Fruit fly (Drosophila melanogaster): Measurements from ENCODE around the gene IntS14.
A peak's percentile ranks its signal among the peaks of the same experiment; 100 is the strongest.

IntS14 gene

DNA sequence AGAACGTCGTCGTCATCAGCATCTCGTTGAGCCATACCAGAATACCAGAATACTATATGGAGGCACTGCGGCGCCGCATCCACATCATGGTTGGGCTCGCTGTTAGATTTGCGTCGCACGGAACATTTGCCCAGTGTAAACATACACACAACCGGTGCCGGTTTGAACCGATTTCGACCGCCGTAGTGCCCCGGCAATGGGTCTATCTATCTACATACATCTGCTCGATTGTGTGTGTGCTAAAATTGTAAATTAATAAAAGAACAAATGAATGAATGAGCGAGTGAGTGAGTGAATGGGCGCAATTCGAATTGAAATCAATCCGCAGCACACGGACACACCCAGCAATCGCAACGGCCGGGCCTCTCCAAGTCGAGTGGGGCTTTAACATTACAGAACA is 38.8 kb upstream of the IntS14 start:
- TF ChIP-seq Rel (GFP tag; optimal IDR thresholded peaks at IDR 0.05) (no peak), Rel (tag; optimal IDR thresholded peaks at IDR 0.05) (peak; percentile 24), CG9705 (GFP tag; optimal IDR thresholded peaks at IDR 0.05) (no peak)

DNA sequence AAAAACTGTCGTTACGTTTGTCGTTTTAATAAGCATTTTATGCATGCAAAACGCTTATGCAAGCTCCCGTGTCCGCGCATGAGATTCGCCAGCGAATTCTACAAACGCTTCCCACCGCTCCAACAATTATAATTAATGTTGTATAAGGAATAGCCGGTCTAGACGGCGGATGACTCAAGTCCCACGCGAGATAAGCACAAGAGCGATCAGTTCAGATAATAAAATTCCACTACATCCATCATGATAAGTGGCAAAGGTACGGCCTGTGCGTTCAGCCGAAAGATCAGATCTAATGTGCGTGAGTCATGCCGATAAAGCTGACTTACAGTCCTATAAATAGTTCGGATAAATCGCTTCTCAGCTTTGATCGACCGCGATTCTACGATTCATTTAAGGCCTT is 37.7 kb upstream of the IntS14 start:
- TF ChIP-seq Vsx2 (GFP tag; optimal IDR thresholded peaks at IDR 0.05; ENCODE audit: partially characterized antibody) (no peak), brk (GFP tag; optimal IDR thresholded peaks at IDR 0.05) (no peak), Hnf4 (GFP tag; optimal IDR thresholded peaks at IDR 0.05) (no peak), CG32264 (GFP tag; optimal IDR thresholded peaks at IDR 0.05) (no peak), GATAd (GFP tag; optimal IDR thresholded peaks at IDR 0.05) (no peak), rgr (GFP tag; optimal IDR thresholded peaks at IDR 0.05) (no peak), fru (GFP tag; optimal IDR thresholded peaks at IDR 0.05) (no peak), ey (GFP tag; optimal IDR thresholded peaks at IDR 0.05) (no peak)

DNA sequence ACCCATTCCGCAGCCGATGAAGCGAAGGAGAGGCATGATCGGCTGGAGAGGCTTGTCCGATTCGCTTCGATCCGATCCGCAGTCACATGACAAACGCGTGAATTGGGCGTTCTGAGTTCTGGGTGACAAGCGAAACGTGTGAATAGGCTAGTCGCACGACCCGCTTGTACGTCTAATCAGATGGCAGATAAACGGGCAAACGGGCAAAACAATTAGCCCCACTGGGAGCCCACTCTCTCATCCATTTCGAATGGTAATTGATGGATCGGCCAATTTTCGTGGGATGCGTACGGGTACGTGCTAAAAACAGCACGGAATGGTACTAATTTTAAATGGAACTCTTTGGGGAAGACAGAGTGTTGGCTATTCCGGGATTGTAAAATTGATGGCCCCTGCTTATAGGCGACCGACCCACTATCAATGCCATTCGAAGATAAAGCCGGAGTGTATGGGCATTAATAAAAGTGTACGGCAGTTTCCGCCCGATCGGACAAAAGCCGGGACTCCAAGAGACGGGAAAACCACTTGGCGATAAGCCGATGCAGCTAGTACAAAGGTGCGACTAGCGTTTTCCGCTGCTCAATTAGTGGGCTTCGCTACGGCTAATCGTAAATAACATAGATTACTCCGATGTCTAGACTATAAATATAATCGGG is 36.7 kb upstream of the IntS14 start:
- TF ChIP-seq HLH106 (tag; optimal IDR thresholded peaks at IDR 0.05): no peak
- TF ChIP-seq CrebA (GFP tag; optimal IDR thresholded peaks at IDR 0.05; ENCODE audit: borderline replicate concordance): no peak
- peak; percentile 18 for TF ChIP-seq Vsx2 (GFP tag; optimal IDR thresholded peaks at IDR 0.05; ENCODE audit: partially characterized antibody)
- TF ChIP-seq Rel (GFP tag; optimal IDR thresholded peaks at IDR 0.05): no peak
- TF ChIP-seq Rel (tag; optimal IDR thresholded peaks at IDR 0.05): peak; percentile 3
- peak; percentile 74 for TF ChIP-seq h (GFP tag; optimal IDR thresholded peaks at IDR 0.05)

DNA sequence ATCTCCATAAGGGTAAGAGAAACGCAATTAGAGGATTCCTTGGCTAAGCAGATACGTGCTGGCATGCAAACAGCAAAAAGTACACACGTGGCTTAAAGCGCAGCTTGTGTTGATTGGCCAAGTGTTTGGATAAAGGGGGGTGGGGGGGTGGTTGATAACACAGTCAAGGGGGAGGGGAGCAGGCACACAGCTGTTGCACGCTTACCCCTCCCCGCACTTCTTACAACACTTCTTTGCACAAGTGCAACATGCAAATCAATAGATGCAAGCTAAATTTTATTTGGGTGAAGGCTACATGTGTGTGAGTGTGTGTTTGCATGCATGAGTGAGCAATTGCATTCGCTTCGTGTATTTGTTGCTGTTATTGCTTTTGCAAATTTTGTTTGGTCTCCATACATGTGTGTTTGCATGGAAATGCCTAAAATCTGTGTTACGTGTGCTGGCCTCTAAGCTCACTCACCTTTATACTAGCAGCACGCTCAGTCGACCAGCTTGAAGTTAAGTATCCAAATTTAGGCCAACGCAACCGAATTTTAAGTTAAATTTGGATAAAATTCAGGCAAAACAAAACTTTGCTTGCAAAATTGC is 35.8 kb upstream of the IntS14 start:
- TF ChIP-seq rgr (GFP tag; optimal IDR thresholded peaks at IDR 0.05) (no peak), dl (GFP tag; optimal IDR thresholded peaks at IDR 0.05; ENCODE audit: insufficient read depth in 1 of 2, partially characterized antibody in 2 of 2) (no peak), Vsx2 (GFP tag; optimal IDR thresholded peaks at IDR 0.05; ENCODE audit: partially characterized antibody) (no peak), Jra (GFP tag; optimal IDR thresholded peaks at IDR 0.05) (no peak), Dif (GFP tag; optimal IDR thresholded peaks at IDR 0.05; ENCODE audit: partially characterized antibody) (no peak), foxo (GFP tag; optimal IDR thresholded peaks at IDR 0.05) (no peak), HLH106 (tag; optimal IDR thresholded peaks at IDR 0.05) (no peak), Rel (GFP tag; optimal IDR thresholded peaks at IDR 0.05) (no peak), Rel (tag; optimal IDR thresholded peaks at IDR 0.05) (no peak), Myc (optimal IDR thresholded peaks at IDR 0.05) (no peak), h (GFP tag; optimal IDR thresholded peaks at IDR 0.05) (no peak), pan (optimal IDR thresholded peaks at IDR 0.05) (no peak), br (GFP tag; optimal IDR thresholded peaks at IDR 0.05) (no peak), OdsH (GFP tag; optimal IDR thresholded peaks at IDR 0.05) (no peak), ey (GFP tag; optimal IDR thresholded peaks at IDR 0.05) (no peak), GATAd (GFP tag; optimal IDR thresholded peaks at IDR 0.05) (no peak), CG32264 (GFP tag; optimal IDR thresholded peaks at IDR 0.05) (no peak)

DNA sequence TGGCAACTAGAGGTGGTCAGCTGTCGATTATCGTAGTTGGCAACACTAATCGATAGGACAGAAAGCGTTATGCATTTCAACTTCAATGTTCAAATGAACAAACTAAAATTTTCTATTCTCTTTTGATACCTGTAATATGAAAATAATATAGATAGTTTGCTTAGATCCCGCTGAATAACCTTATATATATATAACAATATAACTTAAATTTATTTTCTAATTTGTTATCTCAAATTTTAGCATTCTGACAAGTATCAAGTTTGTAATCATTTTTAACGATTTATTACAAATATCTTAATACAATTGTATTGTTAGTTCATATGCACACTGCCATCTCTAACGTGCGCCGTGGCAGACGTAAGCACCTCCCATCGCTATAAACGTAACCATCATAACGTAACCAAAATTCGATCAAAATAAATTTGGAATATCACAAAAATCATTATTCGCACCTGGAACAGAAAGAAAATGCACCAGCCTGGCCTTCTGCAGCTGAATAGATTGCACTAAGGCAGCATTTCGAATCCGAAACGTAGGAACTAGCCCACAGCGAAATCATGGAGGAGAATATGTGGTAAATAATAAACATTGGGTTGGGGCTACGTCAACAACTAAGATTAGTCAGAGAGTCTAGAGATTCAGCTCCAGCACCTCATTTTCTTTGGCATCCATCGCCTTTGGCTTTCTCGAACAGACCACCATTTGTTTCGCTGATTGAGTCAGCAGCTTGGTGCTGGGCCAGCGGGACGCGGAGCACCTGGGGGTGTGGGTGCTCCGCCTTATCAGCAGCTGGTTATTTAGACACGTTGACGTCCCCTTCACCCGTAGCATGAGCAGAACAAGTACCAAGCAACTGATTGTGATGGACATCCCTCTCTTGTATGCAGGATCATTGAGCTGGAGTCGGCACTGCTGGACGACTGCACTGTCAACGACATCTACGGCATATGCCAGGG is 35.0 kb upstream of the IntS14 start, which contains the start of the genes Pino and TBC1D23:
Gene Pino, minus strand, starts transcription at position 22 of the 956 bp plus-strand sequence.
Gene TBC1D23, plus strand, starts transcription at position 385 of the 956 bp plus-strand sequence.
- no peak for TF ChIP-seq Mio (GFP tag; optimal IDR thresholded peaks at IDR 0.05)
- TF ChIP-seq br (GFP tag; optimal IDR thresholded peaks at IDR 0.05): peak; percentile 50
- no peak for TF ChIP-seq CG32264 (GFP tag; optimal IDR thresholded peaks at IDR 0.05)
- no peak for TF ChIP-seq lola (GFP tag; optimal IDR thresholded peaks at IDR 0.05)
- TF ChIP-seq Hnf4 (GFP tag; optimal IDR thresholded peaks at IDR 0.05): no peak
- no peak for TF ChIP-seq dsf (GFP tag; optimal IDR thresholded peaks at IDR 0.05; ENCODE audit: borderline replicate concordance)
- TF ChIP-seq Myc (optimal IDR thresholded peaks at IDR 0.05): peak; percentile 57
- TF ChIP-seq HLH106 (tag; optimal IDR thresholded peaks at IDR 0.05): peak; percentile 84
- no peak for TF ChIP-seq Hr78 (GFP tag; optimal IDR thresholded peaks at IDR 0.05)
- TF ChIP-seq brk (GFP tag; optimal IDR thresholded peaks at IDR 0.05): no peak
- peak; percentile 56 for TF ChIP-seq dmrt93B (GFP tag; optimal IDR thresholded peaks at IDR 0.05)
- peak; percentile 76 for TF ChIP-seq rgr (GFP tag; optimal IDR thresholded peaks at IDR 0.05)
- no peak for TF ChIP-seq Dfd (GFP tag; optimal IDR thresholded peaks at IDR 0.05)
- TF ChIP-seq CrebA (GFP tag; optimal IDR thresholded peaks at IDR 0.05; ENCODE audit: borderline replicate concordance): no peak
- TF ChIP-seq tai (GFP tag; optimal IDR thresholded peaks at IDR 0.05): no peak
- no peak for TF ChIP-seq Abd-B (GFP tag; optimal IDR thresholded peaks at IDR 0.05)
- peak; percentile 26 for TF ChIP-seq OdsH (GFP tag; optimal IDR thresholded peaks at IDR 0.05)
- peak; percentile 52 for TF ChIP-seq h (GFP tag; optimal IDR thresholded peaks at IDR 0.05)
- TF ChIP-seq fru (GFP tag; optimal IDR thresholded peaks at IDR 0.05): peak; percentile 57
- TF ChIP-seq CG9705 (GFP tag; optimal IDR thresholded peaks at IDR 0.05): peak; percentile 57
- TF ChIP-seq dl (GFP tag; optimal IDR thresholded peaks at IDR 0.05; ENCODE audit: insufficient read depth in 1 of 2, partially characterized antibody in 2 of 2): no peak
- TF ChIP-seq ey (GFP tag; optimal IDR thresholded peaks at IDR 0.05): peak; percentile 53
- peak; percentile 60 for TF ChIP-seq woc (GFP tag; optimal IDR thresholded peaks at IDR 0.05)
- no peak for TF ChIP-seq Vsx2 (GFP tag; optimal IDR thresholded peaks at IDR 0.05; ENCODE audit: partially characterized antibody)
- peak; percentile 38 for TF ChIP-seq Hr83 (GFP tag; optimal IDR thresholded peaks at IDR 0.05; ENCODE audit: poor library complexity, severe bottlenecking)
- peak; percentile 70 for TF ChIP-seq Sp1 (GFP tag; optimal IDR thresholded peaks at IDR 0.05)
- TF ChIP-seq Dif (GFP tag; optimal IDR thresholded peaks at IDR 0.05; ENCODE audit: partially characterized antibody): no peak
- peak in 1 of 2 experiments; percentile 80 for TF ChIP-seq foxo (GFP tag; optimal IDR thresholded peaks at IDR 0.05)
- TF ChIP-seq pan (optimal IDR thresholded peaks at IDR 0.05): no peak
- TF ChIP-seq psq (GFP tag; optimal IDR thresholded peaks at IDR 0.05): peak; percentile 48

Measured in whole organism, wandering third instar larva.